Fruit fly (Drosophila melanogaster) Kc167 (cell line): ENCODE results near the gene Nazo.

Experiments
- Myc ChIP-seq: fragments of >200 bp; optimal IDR thresholded peaks from 2 replicates; lab custom pipeline; 2017; ENCODE audit warnings: missing external identifiers
- Sin3A ChIP-seq: fragments of >200 bp; optimal IDR thresholded peaks from 2 replicates; lab custom pipeline; 2018; ENCODE audit warnings: missing external identifiers
- h ChIP-seq: fragments of >200 bp; optimal IDR thresholded peaks from 3 replicates; lab custom pipeline; 2018; ENCODE audit warnings: missing external identifiers
- insv ChIP-seq: fragments of >200 bp; optimal IDR thresholded peaks from 3 replicates; lab custom pipeline; 2018; ENCODE audit warnings: missing external identifiers
- psq ChIP-seq: fragments of >200 bp; optimal IDR thresholded peaks from 2 replicates; lab custom pipeline; 2017; ENCODE audit warnings: missing external identifiers
- ttk ChIP-seq: sonication (Bioruptor generic); optimal IDR thresholded peaks from 2 replicates; lab custom pipeline; 2017; ENCODE audit warnings: missing external identifiers

The Nazo gene

DNA sequence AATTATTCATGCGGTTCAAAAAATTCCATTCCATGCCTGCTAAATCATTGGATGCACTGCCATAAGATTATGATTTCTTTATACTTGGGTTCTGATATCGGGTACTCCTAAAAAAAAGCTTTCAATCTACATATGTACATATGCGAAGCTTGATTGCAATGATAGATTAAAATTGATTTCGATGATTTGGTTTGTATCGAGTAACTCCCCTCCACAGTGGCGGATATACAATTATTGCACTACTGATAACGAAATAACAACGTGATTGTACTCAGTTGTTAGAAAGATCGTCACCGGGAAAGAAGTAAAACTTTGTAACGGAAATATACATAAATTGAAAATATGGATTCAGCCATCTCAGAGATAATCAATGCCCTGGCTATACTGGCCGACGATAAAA is at the start of gene Nazo:
Gene Nazo (plus strand): TSS at position 180 of the 400 bp plus-strand sequence.
- TF ChIP-seq h (lab: Kevin White, UChicago) (no peak), Sin3A (lab: Kevin White, UChicago) (no peak), psq (lab: Kevin White, UChicago) (no peak), insv (no peak), Myc (lab: Kevin White, UChicago) (no peak), ttk (lab: Kevin White, UChicago) (no peak)

DNA sequence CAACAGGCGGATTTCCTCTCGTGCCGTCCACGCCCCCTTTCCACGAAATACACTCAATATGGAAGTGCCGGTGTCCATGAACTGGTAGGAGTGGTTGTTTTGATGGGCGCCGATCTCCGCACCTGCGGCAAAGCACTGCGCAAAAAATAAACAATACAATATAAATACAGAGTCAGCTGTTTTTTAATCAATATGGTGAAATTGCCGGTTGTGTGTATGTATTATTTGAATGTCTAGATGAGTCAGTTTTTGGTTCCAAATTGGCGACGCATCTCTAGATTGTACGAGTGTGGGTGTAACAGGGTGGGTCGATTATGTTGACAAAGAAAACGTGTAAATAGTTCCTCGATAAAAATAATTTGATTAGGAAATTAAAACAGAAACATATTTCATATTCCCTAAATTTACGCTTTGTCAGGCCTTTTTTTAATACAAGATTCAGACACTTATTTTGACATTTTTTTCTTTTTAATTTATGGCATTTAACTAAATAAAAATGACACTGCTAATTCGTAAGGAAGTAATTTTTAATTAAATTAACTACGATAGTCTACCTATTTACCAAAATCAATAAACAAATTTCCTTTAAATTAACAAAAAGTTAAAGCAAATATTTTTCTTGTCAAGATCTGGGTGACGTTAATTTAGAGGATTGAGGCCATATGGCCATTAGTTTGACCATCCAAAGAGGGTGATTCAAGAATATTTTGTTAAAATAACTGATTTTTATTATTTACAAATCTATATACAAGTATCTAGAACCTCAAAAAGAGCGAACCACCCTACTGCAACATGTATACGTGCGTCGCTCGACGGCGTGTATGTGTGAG is 48.0 kb upstream of the Nazo start:
- TF ChIP-seq h (lab: Kevin White, UChicago) = no peak
- no peak for TF ChIP-seq insv
- TF ChIP-seq Sin3A (lab: Kevin White, UChicago) = no peak
- TF ChIP-seq psq (lab: Kevin White, UChicago) = no peak
- TF ChIP-seq Myc (lab: Kevin White, UChicago) = no peak
- TF ChIP-seq ttk (lab: Kevin White, UChicago) = no peak

DNA sequence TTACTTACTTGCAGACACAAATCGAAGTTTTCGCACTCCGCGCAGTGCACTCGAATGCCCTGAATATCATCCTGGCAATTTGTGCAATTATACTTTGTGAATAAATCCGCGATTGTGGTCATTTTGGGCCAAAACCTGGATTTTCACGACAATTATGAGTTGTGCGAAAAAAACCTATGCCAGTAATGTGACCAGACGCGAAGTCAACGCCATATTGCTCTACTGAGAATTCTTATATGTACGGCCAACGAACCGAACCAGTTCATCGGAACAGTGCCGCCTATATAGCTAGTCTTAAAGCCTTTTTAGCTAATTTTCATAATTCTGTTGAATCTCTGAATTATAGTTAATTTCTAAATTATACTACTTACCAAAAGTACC is 47.4 kb upstream of the Nazo start, which contains the start of gene Ada2b:
Gene Ada2b (minus strand): TSS at position 214 of the 381 bp plus-strand sequence.
- no peak for TF ChIP-seq psq (lab: Kevin White, UChicago)

DNA sequence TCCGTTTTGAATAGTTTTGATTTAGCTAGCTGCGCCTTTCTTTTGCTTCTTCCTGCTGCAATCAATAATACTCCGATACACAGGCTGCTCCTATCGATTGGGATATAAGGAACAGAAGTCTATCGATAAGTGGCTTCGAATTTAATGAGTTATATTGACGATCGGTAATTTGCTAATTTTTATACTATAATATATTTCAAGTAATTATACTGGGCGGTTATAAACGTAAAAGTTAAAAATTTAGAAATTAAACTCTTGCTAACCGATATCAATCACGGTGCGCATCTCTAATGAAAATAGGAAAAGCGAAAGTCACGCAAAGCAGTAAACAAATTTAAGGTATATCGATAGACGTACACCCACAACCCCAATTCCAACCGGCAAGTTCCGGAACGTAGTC is 44.0 kb upstream of the Nazo start, which contains the start of the genes CG9636, CG18749 and CG33722:
Gene CG9636 (minus strand): TSS at position 73 of the 400 bp plus-strand sequence.
Gene CG18749 (plus strand): TSS at position 336 of the 400 bp plus-strand sequence.
Gene CG33722 (plus strand): TSS at position 336 of the 400 bp plus-strand sequence.
- TF ChIP-seq Myc (lab: Kevin White, UChicago) (no peak), ttk (lab: Kevin White, UChicago) (no peak), Sin3A (lab: Kevin White, UChicago) (no peak), insv (no peak), psq (lab: Kevin White, UChicago) (no peak), h (lab: Kevin White, UChicago) (no peak)

DNA sequence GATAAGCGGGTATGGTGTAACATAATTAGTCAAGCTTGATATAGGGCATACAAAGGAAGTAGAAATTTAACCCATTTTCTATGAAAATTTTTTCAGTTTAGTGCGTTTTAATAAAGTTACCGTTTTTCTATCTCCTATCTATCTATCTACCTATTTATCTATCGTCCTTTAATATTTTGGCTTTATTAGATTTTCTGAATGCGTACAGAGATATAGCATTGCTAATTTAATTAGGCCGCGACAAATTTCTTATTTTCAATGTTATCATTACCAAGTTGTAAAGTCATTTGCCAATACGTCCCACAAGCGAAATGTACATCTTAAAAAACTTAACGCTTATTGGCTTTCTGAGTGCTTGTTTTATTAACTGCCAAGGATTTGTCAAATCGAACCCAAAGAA is 39.5 kb upstream of the Nazo start, which contains the start of gene CG15864:
Gene CG15864 (plus strand): TSS at position 301 of the 400 bp plus-strand sequence.
- TF ChIP-seq ttk (lab: Kevin White, UChicago) (no peak), Myc (lab: Kevin White, UChicago) (no peak), insv (no peak), psq (lab: Kevin White, UChicago) (no peak), Sin3A (lab: Kevin White, UChicago) (no peak), h (lab: Kevin White, UChicago) (no peak)

DNA sequence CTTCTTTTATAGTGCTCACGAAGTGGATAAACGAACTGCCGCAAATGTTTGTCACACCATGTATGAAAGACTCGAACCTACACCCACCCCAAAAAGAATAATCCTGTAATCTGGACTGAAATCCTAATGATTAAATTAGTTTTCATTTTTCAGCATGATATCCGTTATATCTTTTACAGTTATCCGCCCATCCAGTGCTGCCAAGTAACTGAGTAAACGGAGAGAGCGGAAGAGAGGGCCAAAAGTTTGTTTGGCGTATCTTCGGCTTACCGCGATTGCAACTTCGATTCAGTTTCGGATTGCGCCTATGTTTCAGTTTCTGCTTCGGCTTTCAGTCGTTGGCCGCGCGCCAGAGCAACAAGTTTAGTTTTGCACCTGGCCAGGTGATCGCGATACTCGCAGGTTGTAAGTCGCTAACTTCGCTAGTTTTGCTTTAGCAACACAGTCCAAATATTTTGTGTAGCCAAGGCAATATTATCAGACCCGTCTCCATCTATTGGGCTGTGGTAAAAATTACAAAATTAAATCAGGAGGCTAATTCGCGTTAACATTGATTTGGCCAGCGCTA is 37.4 kb upstream of the Nazo start, which contains the start of gene mtg:
Gene mtg (plus strand): TSS at position 332 of the 568 bp plus-strand sequence.
- TF ChIP-seq ttk (lab: Kevin White, UChicago) = no peak
- no peak for TF ChIP-seq psq (lab: Kevin White, UChicago)
- TF ChIP-seq h (lab: Kevin White, UChicago) = no peak
- no peak for TF ChIP-seq Myc (lab: Kevin White, UChicago)
- TF ChIP-seq Sin3A (lab: Kevin White, UChicago) = no peak
- TF ChIP-seq insv = no peak

DNA sequence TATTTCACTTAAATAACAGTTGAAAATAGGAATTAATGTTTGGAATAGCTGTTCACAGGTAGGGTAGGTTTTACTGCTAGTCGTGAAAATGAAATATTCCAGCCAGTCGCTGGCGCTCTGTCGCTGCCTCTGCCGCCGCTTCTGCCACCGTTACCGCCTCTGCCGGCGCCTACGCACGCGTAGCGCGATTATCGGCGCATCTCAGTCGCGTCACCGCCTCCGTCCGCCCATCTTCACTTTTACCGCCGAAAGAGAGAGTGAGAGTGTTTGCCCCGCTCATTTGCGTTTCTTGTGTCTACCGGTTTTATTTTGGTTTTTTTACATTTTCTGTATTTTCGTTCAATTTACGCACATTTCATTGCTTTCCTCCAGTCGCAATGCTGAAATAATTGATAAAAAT is 36.1 kb upstream of the Nazo start:
- TF ChIP-seq psq (lab: Kevin White, UChicago) (no peak), Myc (lab: Kevin White, UChicago) (no peak), h (lab: Kevin White, UChicago) (no peak), Sin3A (lab: Kevin White, UChicago) (no peak), ttk (lab: Kevin White, UChicago) (no peak), insv (no peak)

DNA sequence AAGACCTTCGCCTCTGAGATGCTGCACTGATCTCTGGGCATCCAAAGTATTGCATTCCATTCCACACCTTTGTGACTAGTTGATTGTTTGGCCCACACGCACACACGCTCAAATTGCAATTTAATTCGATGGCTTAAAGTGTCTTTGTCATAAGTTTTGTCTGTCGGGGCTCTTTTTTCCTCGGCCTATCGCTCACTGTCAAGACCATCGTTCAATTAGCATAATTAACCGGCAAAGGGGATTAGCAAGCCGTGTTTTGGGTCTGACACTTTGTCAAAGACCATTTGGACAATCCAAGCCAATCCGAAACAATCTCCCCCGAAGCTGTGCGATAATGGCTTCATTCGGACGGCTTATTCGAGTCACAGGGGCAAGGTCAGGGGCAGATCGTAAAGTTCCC is 33.3 kb upstream of the Nazo start:
- TF ChIP-seq psq (lab: Kevin White, UChicago) = no peak
- TF ChIP-seq Sin3A (lab: Kevin White, UChicago) = no peak
- no peak for TF ChIP-seq Myc (lab: Kevin White, UChicago)
- TF ChIP-seq insv = no peak
- TF ChIP-seq h (lab: Kevin White, UChicago) = no peak
- TF ChIP-seq ttk (lab: Kevin White, UChicago) = no peak

DNA sequence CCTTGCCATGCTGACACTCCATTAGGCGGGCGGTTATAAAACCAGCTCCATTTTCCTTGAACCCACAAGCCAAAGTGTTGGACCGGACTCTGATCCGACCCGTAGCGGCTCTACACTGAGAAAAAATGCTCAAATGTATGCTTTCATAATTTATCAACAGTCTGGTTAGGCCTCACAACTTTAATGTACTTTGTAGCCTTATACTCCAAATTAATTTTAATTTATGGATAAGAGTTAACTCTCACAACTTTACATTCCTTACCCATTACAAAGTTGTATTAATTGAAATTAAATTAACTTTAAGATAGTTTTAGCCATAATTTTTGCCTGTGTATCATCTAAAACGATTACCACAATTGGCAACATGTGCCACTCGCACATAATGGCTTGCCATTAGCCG is 31.6 kb upstream of the Nazo start:
- TF ChIP-seq Sin3A (lab: Kevin White, UChicago) (no peak), insv (no peak), Myc (lab: Kevin White, UChicago) (no peak), psq (lab: Kevin White, UChicago) (no peak), h (lab: Kevin White, UChicago) (no peak), ttk (lab: Kevin White, UChicago) (no peak)

DNA sequence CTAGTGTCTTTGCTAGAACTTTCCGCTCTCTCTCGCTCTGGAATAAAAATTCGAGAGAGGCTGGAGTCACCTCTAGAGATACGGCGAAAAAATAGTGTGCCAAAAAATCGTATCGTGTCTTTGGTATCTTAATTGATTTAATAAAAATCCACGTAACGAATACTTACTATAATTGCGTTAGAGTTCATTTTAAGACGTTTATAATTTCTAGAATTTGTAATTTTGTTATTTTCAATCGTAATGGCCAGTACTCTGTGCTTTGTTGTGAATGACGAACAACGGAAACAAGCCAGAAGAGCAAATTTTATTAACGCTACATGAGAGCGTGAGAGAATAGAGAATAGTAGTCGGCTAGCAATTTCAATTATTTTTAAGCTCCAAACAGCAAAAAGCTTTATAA is 26.0 kb upstream of the Nazo start:
- TF ChIP-seq Sin3A (lab: Kevin White, UChicago) = no peak
- no peak for TF ChIP-seq Myc (lab: Kevin White, UChicago)
- TF ChIP-seq h (lab: Kevin White, UChicago) = no peak

DNA sequence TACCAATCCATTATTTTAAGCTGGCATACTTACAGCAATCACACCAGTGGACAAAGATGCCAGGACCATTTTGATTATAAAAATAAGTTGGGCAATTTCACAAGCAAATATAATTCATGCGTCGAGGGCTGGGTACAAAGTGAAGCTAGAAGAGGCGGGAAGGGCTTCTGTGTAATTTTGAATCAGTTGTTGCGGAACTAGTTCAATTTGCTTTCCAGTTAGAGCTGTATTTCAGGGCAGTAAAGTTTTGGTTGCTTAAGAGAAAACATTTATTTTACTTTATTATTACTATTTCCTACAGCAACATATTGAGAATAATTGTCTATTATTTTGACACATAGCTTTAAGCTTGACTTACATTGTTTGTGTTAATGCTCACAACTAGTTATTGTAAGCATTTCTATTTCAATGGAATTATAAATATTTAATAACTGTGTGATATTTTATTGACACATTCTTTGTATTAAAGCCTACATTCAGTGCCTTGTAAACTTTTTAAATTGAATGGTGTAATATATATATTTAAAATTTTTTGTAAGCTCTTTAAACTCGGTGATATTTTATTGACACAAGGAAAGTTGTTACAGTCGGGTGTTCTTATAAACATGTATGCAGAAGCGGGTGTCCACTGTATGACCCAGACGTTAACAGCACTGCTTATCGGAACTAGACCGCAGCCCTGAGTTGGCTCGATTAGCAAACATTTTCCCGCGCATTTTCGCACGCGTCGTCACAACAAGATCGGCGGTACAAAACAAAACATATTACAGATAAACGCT is 23.2 kb upstream of the Nazo start, which contains the start of the genes RPA1 and Mcm2:
Gene RPA1 (minus strand): TSS at position 150 of the 779 bp plus-strand sequence.
Gene Mcm2 (plus strand): TSS at position 669 of the 779 bp plus-strand sequence.
- TF ChIP-seq ttk (lab: Kevin White, UChicago) = no peak
